Worm (Caenorhabditis elegans) whole organism, young adult: ENCODE results near the gene ape-1.

Source experiments
- C17E4.6 ChIP-seq: fragments of 200-800 bp; sonication (Bioruptor generic); IDR thresholded peaks from 2 replicates; pipeline ENCODE4 v1.3.6; 2022; ENCODE audit warnings: missing genetic modification reagents, missing genetic modification characterization, missing compliant biosample characterization
- F10E7.11 ChIP-seq: sonication (generic microtip); optimal IDR thresholded peaks from 2 replicates; lab custom pipeline; 2017; ENCODE audit warnings: mild to moderate bottlenecking, missing genetic modification characterization, moderate library complexity, missing compliant biosample characterization
- F22D6.2 ChIP-seq: sonication (generic microtip); optimal IDR thresholded peaks from 2 replicates; lab custom pipeline; 2016; ENCODE audit warnings: mild to moderate bottlenecking, missing genetic modification characterization, missing compliant biosample characterization
- F37B4.10 ChIP-seq: fragments of 200-800 bp; sonication (Bioruptor generic); IDR thresholded peaks from 2 replicates; pipeline ENCODE4 v1.3.6; 2022; ENCODE audit warnings: missing genetic modification characterization, missing compliant biosample characterization
- F39B2.1 ChIP-seq: fragments of 200-800 bp; sonication (Bioruptor generic); IDR thresholded peaks from 2 replicates; pipeline ENCODE4 v1.3.6; 2022; ENCODE audit warnings: missing genetic modification reagents, missing genetic modification characterization, missing compliant biosample characterization
- F55B11.4 ChIP-seq: sonication (generic microtip); optimal IDR thresholded peaks from 2 replicates; lab custom pipeline; 2016; ENCODE audit warnings: missing compliant biosample characterization, missing genetic modification characterization, borderline replicate concordance; ENCODE audit not compliant: insufficient read depth
- K12H6.12 ChIP-seq: fragments of 200-800 bp; sonication (Bioruptor generic); optimal IDR thresholded peaks from 2 replicates; lab custom pipeline; 2018; ENCODE audit warnings: mild to moderate bottlenecking, missing genetic modification characterization, missing compliant biosample characterization
- T07F8.4 ChIP-seq: sonication (generic microtip); optimal IDR thresholded peaks from 2 replicates; lab custom pipeline; 2016; ENCODE audit warnings: mild to moderate bottlenecking, missing genetic modification characterization, moderate library complexity, missing compliant biosample characterization
- T26A5.8 ChIP-seq: sonication (generic microtip); optimal IDR thresholded peaks from 2 replicates; lab custom pipeline; 2016; ENCODE audit warnings: missing genetic modification characterization, missing compliant biosample characterization
- Y53G8AR.9 ChIP-seq: fragments of 200-800 bp; sonication (Bioruptor generic); conservative IDR thresholded peaks from 2 replicates; pipeline ENCODE4 v1.3.6; 2022; ENCODE audit warnings: missing genetic modification reagents, missing genetic modification characterization, missing compliant biosample characterization
- Y79H2A.3 ChIP-seq: fragments of 200-800 bp; sonication (Bioruptor generic); conservative IDR thresholded peaks from 2 replicates; pipeline ENCODE4 v1.3.6; 2022; ENCODE audit warnings: missing genetic modification reagents, missing genetic modification characterization, missing compliant biosample characterization
- ZK185.1 ChIP-seq: sonication (generic microtip); optimal IDR thresholded peaks from 2 replicates; lab custom pipeline; 2016; ENCODE audit warnings: mild to moderate bottlenecking, missing genetic modification characterization, missing compliant biosample characterization; ENCODE audit not compliant: poor library complexity, severe bottlenecking
- aptf-2 ChIP-seq: fragments of 200-800 bp; sonication (Bioruptor generic); conservative IDR thresholded peaks from 2 replicates; pipeline ENCODE4 v1.3.6; 2022; ENCODE audit warnings: missing genetic modification reagents, missing genetic modification characterization, missing compliant biosample characterization
- atf-7 ChIP-seq: sonication (generic microtip); optimal IDR thresholded peaks from 2 replicates; lab custom pipeline; 2017; ENCODE audit warnings: mild to moderate bottlenecking, missing genetic modification characterization, missing compliant biosample characterization
- athp-1 ChIP-seq: sonication (generic microtip); optimal IDR thresholded peaks from 2 replicates; lab custom pipeline; 2017; ENCODE audit warnings: mild to moderate bottlenecking, missing genetic modification characterization, missing compliant biosample characterization
- attf-6 ChIP-seq: fragments of 200-800 bp; sonication (Bioruptor generic); IDR thresholded peaks from 2 replicates; pipeline ENCODE4 v1.3.6; 2022; ENCODE audit warnings: missing genetic modification reagents, missing genetic modification characterization, missing compliant biosample characterization
- bed-2 ChIP-seq: fragments of 200-800 bp; sonication (Bioruptor generic); IDR thresholded peaks from 2 replicates; pipeline ENCODE4 v1.3.6; 2022; ENCODE audit warnings: missing genetic modification reagents, missing genetic modification characterization, missing compliant biosample characterization
- ccch-3 ChIP-seq: fragments of 200-800 bp; sonication (Bioruptor generic); optimal IDR thresholded peaks from 2 replicates; lab custom pipeline; 2018; ENCODE audit warnings: mild to moderate bottlenecking, missing genetic modification characterization, missing compliant biosample characterization
- cebp-1 ChIP-seq, 2 experiments: fragments of 200-800 bp in 1 of 2; sonication (Bioruptor generic) in 1 of 2; sonication (generic microtip) in 1 of 2; IDR thresholded peaks in 1 of 2; optimal IDR thresholded peaks in 1 of 2; 2 replicates each; pipeline versions ENCODE4 v1.3.6 to Lab custom; 2017 to 2022; ENCODE audit warnings: missing compliant biosample characterization in 2 of 2, missing genetic modification characterization in 2 of 2, mild to moderate bottlenecking in 1 of 2, missing genetic modification reagents in 1 of 2, moderate library complexity in 1 of 2
- ceh-100 ChIP-seq: fragments of 200-800 bp; sonication (Bioruptor generic); IDR thresholded peaks from 2 replicates; pipeline ENCODE4 v1.3.6; 2022; ENCODE audit warnings: missing genetic modification reagents, missing genetic modification characterization, missing compliant biosample characterization
- ceh-79 ChIP-seq: sonication (generic microtip); optimal IDR thresholded peaks from 2 replicates; lab custom pipeline; 2017; ENCODE audit warnings: mild to moderate bottlenecking, missing genetic modification characterization, missing compliant biosample characterization
- ceh-91 ChIP-seq: fragments of 200-800 bp; sonication (Bioruptor generic); IDR thresholded peaks from 2 replicates; pipeline ENCODE4 v1.3.6; 2022; ENCODE audit warnings: missing genetic modification reagents, missing genetic modification characterization, missing compliant biosample characterization
- die-1 ChIP-seq: sonication (generic microtip); optimal IDR thresholded peaks from 2 replicates; lab custom pipeline; 2016; ENCODE audit warnings: missing genotype, mild to moderate bottlenecking, missing genetic modification characterization, missing compliant biosample characterization
- egrh-3 ChIP-seq: fragments of 200-800 bp; sonication (Bioruptor generic); IDR thresholded peaks from 2 replicates; pipeline ENCODE4 v1.3.6; 2022; ENCODE audit warnings: missing genetic modification reagents, missing genetic modification characterization, missing compliant biosample characterization
- ekl-4 ChIP-seq: fragments of 200-800 bp; sonication (Bioruptor generic); IDR thresholded peaks from 2 replicates; pipeline ENCODE4 v1.3.6; 2022; ENCODE audit warnings: missing genetic modification reagents, missing genetic modification characterization, missing compliant biosample characterization
- ets-4 ChIP-seq: fragments of 200-800 bp; sonication (Bioruptor generic); optimal IDR thresholded peaks from 2 replicates; lab custom pipeline; 2018; ENCODE audit warnings: mild to moderate bottlenecking, missing genetic modification characterization, missing compliant biosample characterization
- hmg-1.2 ChIP-seq: fragments of 200-800 bp; sonication (Bioruptor generic); IDR thresholded peaks from 2 replicates; pipeline ENCODE4 v1.3.6; 2022; ENCODE audit warnings: missing genetic modification reagents, missing genetic modification characterization, missing compliant biosample characterization
- let-526 ChIP-seq: fragments of 200-800 bp; sonication (Bioruptor generic); IDR thresholded peaks from 2 replicates; pipeline ENCODE4 v1.3.6; 2022; ENCODE audit warnings: missing genetic modification reagents, missing genetic modification characterization, missing compliant biosample characterization
- let-607 ChIP-seq, 2 experiments: fragments of 200-800 bp in 1 of 2; sonication (Bioruptor generic) in 1 of 2; sonication (generic microtip) in 1 of 2; optimal IDR thresholded peaks; 2 replicates each; lab custom pipeline; 2016 to 2018; ENCODE audit warnings: mild to moderate bottlenecking in 2 of 2, missing compliant biosample characterization in 2 of 2, missing genetic modification characterization in 2 of 2, moderate library complexity in 2 of 2, missing genotype in 1 of 2
- lin-35 ChIP-seq, 3 experiments: fragments of 150-350 bp in 2 of 3; sonication (generic microtip) in 1 of 3; optimal IDR thresholded peaks; 2 replicates each; lab custom pipeline; 2014 to 2018; ENCODE audit warnings: missing biosample characterization in 3 of 3, missing genetic modification characterization in 3 of 3, missing genetic modification reagents in 3 of 3
- lin-54 ChIP-seq: fragments of 200-800 bp; sonication (Bioruptor generic); optimal IDR thresholded peaks from 2 replicates; lab custom pipeline; 2018; ENCODE audit warnings: mild to moderate bottlenecking, missing genetic modification characterization, missing compliant biosample characterization
- madf-8 ChIP-seq: fragments of 200-800 bp; sonication (Bioruptor generic); conservative IDR thresholded peaks from 2 replicates; pipeline ENCODE4 v1.3.6; 2022; ENCODE audit warnings: missing genetic modification reagents, missing genetic modification characterization, missing compliant biosample characterization
- nhr-80 ChIP-seq: sonication (generic microtip); optimal IDR thresholded peaks from 2 replicates; lab custom pipeline; 2016; ENCODE audit warnings: missing genetic modification characterization, missing compliant biosample characterization
- rec-8 ChIP-seq, 2 experiments: sonication (generic microtip); optimal IDR thresholded peaks; 2 replicates each; lab custom pipeline; 2016; ENCODE audit warnings: mild to moderate bottlenecking in 2 of 2, missing genetic modification characterization in 2 of 2, missing genetic modification reagents in 2 of 2, missing genotype in 2 of 2, missing biosample characterization in 1 of 2, missing compliant biosample characterization in 1 of 2, moderate library complexity in 1 of 2
- snpc-3.4 ChIP-seq: sonication (generic microtip); optimal IDR thresholded peaks from 2 replicates; lab custom pipeline; 2017; ENCODE audit warnings: missing genetic modification characterization, mild to moderate bottlenecking, missing compliant biosample characterization, antibody characterized with exemption, moderate library complexity, missing genotype, missing genetic modification reagents
- sptf-2 ChIP-seq: fragments of 200-800 bp; sonication (Bioruptor generic); optimal IDR thresholded peaks from 2 replicates; lab custom pipeline; 2018; ENCODE audit warnings: mild to moderate bottlenecking, missing genetic modification characterization, missing compliant biosample characterization
- tlf-1 ChIP-seq: fragments of 200-800 bp; sonication (Bioruptor generic); optimal IDR thresholded peaks from 2 replicates; lab custom pipeline; 2018; ENCODE audit warnings: mild to moderate bottlenecking, missing genetic modification characterization, missing compliant biosample characterization
- unc-62 ChIP-seq: fragments of 150-350 bp; optimal IDR thresholded peaks from 2 replicates; lab custom pipeline; 2014; ENCODE audit warnings: missing biosample characterization, missing genetic modification reagents, missing genetic modification characterization
- zim-3 ChIP-seq: sonication (generic microtip); optimal IDR thresholded peaks from 2 replicates; lab custom pipeline; 2017; ENCODE audit warnings: mild to moderate bottlenecking, missing genetic modification characterization, moderate library complexity, missing compliant biosample characterization
- ztf-18 ChIP-seq: sonication (generic microtip); optimal IDR thresholded peaks from 2 replicates; lab custom pipeline; 2016; ENCODE audit warnings: missing genotype, mild to moderate bottlenecking, missing genetic modification characterization, missing compliant biosample characterization
- ztf-22 ChIP-seq: fragments of 200-800 bp; sonication (Bioruptor generic); optimal IDR thresholded peaks from 2 replicates; lab custom pipeline; 2018; ENCODE audit warnings: mild to moderate bottlenecking, missing genetic modification characterization, moderate library complexity, missing compliant biosample characterization
- ztf-26 ChIP-seq: sonication (generic microtip); optimal IDR thresholded peaks from 2 replicates; lab custom pipeline; 2017; ENCODE audit warnings: missing genetic modification characterization, missing compliant biosample characterization
- ztf-3 ChIP-seq: fragments of 200-800 bp; sonication (Bioruptor generic); optimal IDR thresholded peaks from 2 replicates; lab custom pipeline; 2018; ENCODE audit warnings: mild to moderate bottlenecking, missing genetic modification characterization, missing compliant biosample characterization

ape-1 gene

DNA sequence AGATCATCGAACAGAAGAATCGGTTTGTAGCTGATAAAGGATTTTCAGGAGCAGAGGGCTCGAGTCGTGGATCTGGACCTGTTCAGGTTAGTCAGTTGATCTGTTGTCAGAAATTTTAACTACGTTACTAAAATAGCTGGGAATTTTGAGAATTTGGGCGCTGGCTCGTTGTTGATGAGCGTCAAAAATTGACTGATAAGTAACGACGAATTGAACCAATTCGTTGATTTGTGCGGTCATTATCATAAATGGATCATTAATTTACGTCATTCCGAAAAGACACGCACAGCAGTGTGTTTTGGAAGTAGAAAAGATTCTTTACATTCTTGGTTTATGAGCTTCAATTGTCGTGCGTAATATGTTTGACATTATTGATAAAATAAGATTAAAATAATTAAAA lies 27.9 kb upstream of the ape-1 start:
- TF ChIP-seq ekl-4 (GFP tag; lab: Robert Waterston, UW) (no peak), ceh-79 (tag; lab: Kevin White, UChicago) (no peak), lin-54 (no peak), die-1 (tag; lab: Kevin White, UChicago) (no peak), F39B2.1 (GFP tag; lab: Robert Waterston, UW) (no peak), ztf-3 (GFP tag; lab: Kevin White, UChicago) (no peak), bed-2 (GFP tag; lab: Robert Waterston, UW) (no peak), attf-6 (GFP tag; lab: Robert Waterston, UW) (no peak), T07F8.4 (no peak), F55B11.4 (no peak), zim-3 (tag; lab: Kevin White, UChicago) (no peak), ztf-18 (tag; lab: Kevin White, UChicago) (no peak), tlf-1 (no peak), F37B4.10 (GFP tag; lab: Robert Waterston, UW) (no peak)
- TF ChIP-seq, all 124 proteins: peak for 0

DNA sequence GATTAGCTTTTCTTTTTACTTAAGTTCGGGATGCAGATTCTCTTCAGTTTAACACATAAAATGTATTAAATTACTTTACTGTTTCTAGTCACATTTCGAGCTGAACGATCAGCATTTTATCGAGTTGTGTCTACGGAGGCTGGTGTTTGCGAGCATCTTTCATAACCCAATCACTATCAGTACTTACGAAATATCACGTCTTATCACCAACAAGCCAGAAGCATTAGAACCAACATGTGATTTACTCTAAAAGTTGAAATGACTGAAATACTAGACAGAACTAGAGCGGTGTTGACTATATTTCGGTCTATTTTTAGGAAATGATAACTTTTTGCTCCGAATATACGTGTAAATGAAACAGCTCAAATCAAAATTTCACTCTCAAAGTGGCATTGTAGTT lies 27.3 kb upstream of the ape-1 start:
- TF ChIP-seq F10E7.11 (tag; lab: Kevin White, UChicago), result no peak
- peak; percentile 47 for TF ChIP-seq nhr-80 (tag; lab: Kevin White, UChicago)
- TF ChIP-seq cebp-1 (GFP tag; IDR thresholded peaks at IDR 0.05; lab: Robert Waterston, UW), result peak; percentile 88
- peak; percentile 87 for TF ChIP-seq cebp-1 (tag; optimal IDR thresholded peaks at IDR 0.05; lab: Kevin White, UChicago)

DNA sequence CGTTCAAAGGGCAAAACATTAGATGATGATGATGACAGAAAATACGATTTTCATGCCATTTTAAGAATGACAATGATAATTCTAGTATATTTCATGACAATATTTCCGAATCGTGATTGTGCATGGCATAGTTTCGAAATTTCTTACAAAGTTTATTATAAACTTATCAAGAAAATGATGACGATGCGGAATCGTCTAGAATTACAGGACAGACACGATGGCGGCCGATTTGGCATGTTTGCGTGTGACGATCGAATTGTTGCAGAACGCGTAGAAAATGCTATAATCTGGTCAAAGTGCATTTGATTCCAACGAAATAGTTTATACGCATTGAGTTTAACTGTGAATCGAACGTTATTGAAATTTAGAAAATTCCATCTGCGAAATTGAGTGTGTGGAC lies 26.5 kb upstream of the ape-1 start:
- no peak for TF ChIP-seq K12H6.12
- no peak for TF ChIP-seq snpc-3.4 (tag; lab: Kevin White, UChicago)
- no peak for TF ChIP-seq sptf-2 (GFP tag; lab: Kevin White, UChicago)
- TF ChIP-seq athp-1 (tag; lab: Kevin White, UChicago), result no peak
- no peak for TF ChIP-seq nhr-80 (tag; lab: Kevin White, UChicago)
- no peak for TF ChIP-seq let-526 (GFP tag; lab: Robert Waterston, UW)
- no peak for TF ChIP-seq ets-4 (GFP tag; lab: Kevin White, UChicago)
- TF ChIP-seq lin-35 (GFP tag; optimal IDR thresholded peaks at IDR 0.05; lab: Kevin White, UChicago), result no peak

DNA sequence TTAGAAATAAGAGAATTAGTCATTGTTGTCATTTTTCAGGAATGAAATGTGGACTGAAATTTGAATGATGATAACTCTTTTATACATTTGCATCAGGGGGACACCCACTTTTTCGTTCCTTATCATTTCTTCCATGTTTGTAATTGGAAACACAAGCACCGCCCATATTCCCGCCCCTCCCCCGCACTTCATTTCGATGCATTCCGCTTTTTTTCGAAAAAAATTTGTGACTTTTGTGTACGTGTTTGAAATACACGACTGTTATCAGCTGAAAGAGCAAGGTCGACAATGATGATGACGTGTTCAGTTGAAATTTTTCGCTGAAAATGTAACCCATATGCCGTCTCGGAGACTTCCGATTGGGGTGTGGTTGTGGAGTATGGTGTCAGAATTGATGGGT lies 25.0 kb upstream of the ape-1 start, which contains the start of gene zip-10:
Gene zip-10, minus strand, starts transcription at position 43 of the 400 bp plus-strand sequence.
- no peak for TF ChIP-seq rec-8 (tag; optimal IDR thresholded peaks at IDR 0.05; lab: Kevin White, UChicago)
- no peak for TF ChIP-seq F22D6.2
- TF ChIP-seq Y53G8AR.9 (GFP tag; lab: Robert Waterston, UW), result no peak
- no peak for TF ChIP-seq K12H6.12
- TF ChIP-seq let-526 (GFP tag; lab: Robert Waterston, UW), result no peak
- TF ChIP-seq hmg-1.2, result no peak
- TF ChIP-seq T26A5.8 (tag; lab: Kevin White, UChicago), result no peak
- TF ChIP-seq ccch-3, result no peak
- TF ChIP-seq aptf-2, result no peak
- TF ChIP-seq F55B11.4, result no peak
- no peak for TF ChIP-seq F37B4.10 (GFP tag; lab: Robert Waterston, UW)
- no peak for TF ChIP-seq ets-4 (GFP tag; lab: Kevin White, UChicago)
- no peak for TF ChIP-seq ceh-91 (GFP tag; lab: Robert Waterston, UW)
- no peak for TF ChIP-seq ztf-26
- peak; percentile 77 for TF ChIP-seq atf-7 (tag; lab: Kevin White, UChicago)
- TF ChIP-seq egrh-3 (GFP tag; lab: Robert Waterston, UW), result no peak
- TF ChIP-seq Y79H2A.3 (GFP tag; lab: Robert Waterston, UW), result no peak
- no peak for TF ChIP-seq ztf-22
- no peak for TF ChIP-seq ZK185.1 (tag; lab: Kevin White, UChicago)
- no peak for TF ChIP-seq ceh-100 (GFP tag; lab: Robert Waterston, UW)
- peak; percentile 39 to 59 for TF ChIP-seq let-607 (tag; optimal IDR thresholded peaks at IDR 0.05; lab: Kevin White, UChicago)
- TF ChIP-seq madf-8 (GFP tag; lab: Robert Waterston, UW), result no peak
- TF ChIP-seq C17E4.6 (GFP tag; lab: Robert Waterston, UW), result no peak
- TF ChIP-seq unc-62 (GFP tag; lab: Kevin White, UChicago), result no peak
